Fruit fly (Drosophila melanogaster) whole organism, embryonic: ENCODE data around the gene CG12594.

Experiments used
- Adf1 ChIP-seq: fragments of 200-800 bp; sonication (Bioruptor generic); IDR thresholded peaks from 2 replicates; pipeline ENCODE4 v1.3.6; 2022; ENCODE audit warnings: missing biosample characterization, missing genetic modification characterization
- Asciz ChIP-seq: fragments of 200-800 bp; sonication (Bioruptor generic); optimal IDR thresholded peaks from 2 replicates; lab custom pipeline; 2017; ENCODE audit warnings: missing biosample characterization, mild to moderate bottlenecking, missing genetic modification characterization, missing genetic modification reagents
- Bdp1 ChIP-seq: fragments of 200-800 bp; sonication (Bioruptor generic); optimal IDR thresholded peaks from 3 replicates; lab custom pipeline; 2016; ENCODE audit warnings: missing biosample characterization, missing genetic modification characterization
- Blimp-1 ChIP-seq: fragments of 200-800 bp; sonication (Bioruptor generic); optimal IDR thresholded peaks from 3 replicates; lab custom pipeline; 2018; ENCODE audit warnings: missing biosample characterization, missing genetic modification characterization, mild to moderate bottlenecking, moderate library complexity, missing genetic modification reagents
- CG10274 ChIP-seq: fragments of 200-800 bp; sonication (Bioruptor generic); optimal IDR thresholded peaks from 3 replicates; lab custom pipeline; 2017; ENCODE audit warnings: missing biosample characterization, mild to moderate bottlenecking, missing genetic modification characterization
- CG13894 ChIP-seq: fragments of 200-800 bp; sonication (Bioruptor generic); optimal IDR thresholded peaks from 3 replicates; lab custom pipeline; 2018; ENCODE audit warnings: missing biosample characterization, mild to moderate bottlenecking, missing genetic modification characterization, moderate library complexity
- CG15269 ChIP-seq: fragments of 200-800 bp; sonication (Bioruptor generic); optimal IDR thresholded peaks from 2 replicates; lab custom pipeline; 2018; ENCODE audit warnings: missing biosample characterization, mild to moderate bottlenecking, missing genetic modification characterization, moderate library complexity
- CG16815 ChIP-seq: fragments of 200-800 bp; sonication (Bioruptor generic); optimal IDR thresholded peaks from 3 replicates; lab custom pipeline; 2017; ENCODE audit warnings: missing biosample characterization, mild to moderate bottlenecking, missing genetic modification characterization
- CG16863 ChIP-seq: fragments of 200-800 bp; sonication (Bioruptor generic); optimal IDR thresholded peaks from 3 replicates; lab custom pipeline; 2016; ENCODE audit warnings: missing biosample characterization, missing genetic modification characterization
- CG17385 ChIP-seq: fragments of 200-800 bp; sonication (Bioruptor generic); optimal IDR thresholded peaks from 3 replicates; lab custom pipeline; 2018; ENCODE audit warnings: missing biosample characterization, mild to moderate bottlenecking, missing genetic modification characterization
- CG1792 ChIP-seq: fragments of 200-800 bp; sonication (Bioruptor generic); optimal IDR thresholded peaks from 2 replicates; lab custom pipeline; 2016; ENCODE audit warnings: missing biosample characterization, missing genetic modification characterization
- CG18476 ChIP-seq: fragments of 200-800 bp; sonication (Bioruptor generic); optimal IDR thresholded peaks from 2 replicates; lab custom pipeline; 2016; ENCODE audit warnings: missing biosample characterization, mild to moderate bottlenecking, missing genetic modification characterization
- CG18599 ChIP-seq: fragments of 200-800 bp; sonication (Bioruptor generic); optimal IDR thresholded peaks from 3 replicates; lab custom pipeline; 2017; ENCODE audit warnings: missing biosample characterization, missing genetic modification characterization, mild to moderate bottlenecking, moderate library complexity, missing genetic modification reagents
- CG2129 ChIP-seq: fragments of 200-800 bp; sonication (Bioruptor generic); IDR thresholded peaks from 2 replicates; pipeline ENCODE4 v1.3.6; 2022; ENCODE audit warnings: missing biosample characterization, missing genetic modification characterization; ENCODE audit not compliant: partially characterized antibody
- CG30020 ChIP-seq: fragments of 200-800 bp; optimal IDR thresholded peaks from 2 replicates; lab custom pipeline; 2019; ENCODE audit warnings: missing biosample characterization, mild to moderate bottlenecking, missing genetic modification characterization, moderate library complexity
- CG30403 ChIP-seq: fragments of 200-800 bp; sonication (Bioruptor generic); optimal IDR thresholded peaks from 3 replicates; lab custom pipeline; 2016; ENCODE audit warnings: missing biosample characterization, missing genetic modification characterization
- CG31224 ChIP-seq: fragments of 200-800 bp; sonication (Bioruptor generic); IDR thresholded peaks from 2 replicates; pipeline ENCODE4 v1.3.6; 2022; ENCODE audit warnings: missing biosample characterization, missing genetic modification characterization
- CG33213 ChIP-seq: fragments of 200-800 bp; sonication (Bioruptor generic); optimal IDR thresholded peaks from 3 replicates; lab custom pipeline; 2016; ENCODE audit warnings: missing biosample characterization, missing genetic modification characterization
- CG34422 ChIP-seq: fragments of 200-800 bp; sonication (Bioruptor generic); IDR thresholded peaks from 3 replicates; pipeline ENCODE4 v1.3.6; 2022; ENCODE audit warnings: missing biosample characterization, missing genetic modification characterization
- CG7372 ChIP-seq: fragments of 200-800 bp; sonication (Bioruptor generic); IDR thresholded peaks from 2 replicates; pipeline ENCODE4 v1.3.6; 2022; ENCODE audit warnings: missing biosample characterization, missing genetic modification characterization
- CG7963 ChIP-seq: fragments of 200-800 bp; sonication (Bioruptor generic); IDR thresholded peaks from 3 replicates; pipeline ENCODE4 v1.3.6; 2022; ENCODE audit warnings: missing biosample characterization, missing genetic modification characterization; ENCODE audit not compliant: partially characterized antibody
- CG8478 ChIP-seq: fragments of >200 bp; optimal IDR thresholded peaks from 2 replicates; lab custom pipeline; 2018
- CG9215 ChIP-seq: fragments of 200-800 bp; sonication (Bioruptor generic); IDR thresholded peaks from 2 replicates; pipeline ENCODE4 v1.3.6; 2022; ENCODE audit warnings: missing biosample characterization, missing genetic modification characterization
- CG9876 ChIP-seq: fragments of 200-800 bp; sonication (Bioruptor generic); optimal IDR thresholded peaks from 2 replicates; lab custom pipeline; 2016; ENCODE audit warnings: missing biosample characterization, missing genetic modification characterization
- CHES-1-like ChIP-seq: fragments of 200-800 bp; sonication (Bioruptor generic); optimal IDR thresholded peaks from 2 replicates; lab custom pipeline; 2016; ENCODE audit warnings: missing biosample characterization, missing genetic modification characterization
- Chrac-16 ChIP-seq: fragments of 200-800 bp; sonication (Bioruptor generic); optimal IDR thresholded peaks from 3 replicates; lab custom pipeline; 2016; ENCODE audit warnings: missing biosample characterization, missing genetic modification characterization
- D ChIP-seq, 2 experiments: fragments of 200-800 bp in 1 of 2; fragments of >200 bp in 1 of 2; sonication (Bioruptor generic) in 1 of 2; optimal IDR thresholded peaks; 2 replicates in 1 of 2; 3 replicates in 1 of 2; lab custom pipeline; 2017; ENCODE audit warnings: mild to moderate bottlenecking in 1 of 2, missing biosample characterization in 1 of 2, missing genetic modification characterization in 1 of 2, missing genetic modification reagents in 1 of 2
- Dip2 ChIP-seq: fragments of 200-800 bp; sonication (Bioruptor generic); IDR thresholded peaks from 2 replicates; pipeline ENCODE4 v1.3.6; 2022; ENCODE audit warnings: missing biosample characterization, missing genetic modification characterization
- Dll ChIP-seq: fragments of 200-800 bp; sonication (Bioruptor generic); IDR thresholded peaks from 4 replicates; pipeline ENCODE4 v1.3.6; 2022; ENCODE audit warnings: missing biosample characterization, missing genetic modification characterization; ENCODE audit not compliant: partially characterized antibody
- Hmx ChIP-seq: fragments of 200-800 bp; sonication (Bioruptor generic); optimal IDR thresholded peaks from 2 replicates; lab custom pipeline; 2016; ENCODE audit warnings: missing biosample characterization, missing genetic modification characterization
- Max ChIP-seq: fragments of 200-800 bp; sonication (Bioruptor generic); optimal IDR thresholded peaks from 2 replicates; lab custom pipeline; 2016; ENCODE audit warnings: missing biosample characterization, mild to moderate bottlenecking, missing genetic modification characterization
- Myb ChIP-seq: fragments of 200-800 bp; sonication (Bioruptor generic); optimal IDR thresholded peaks from 2 replicates; lab custom pipeline; 2016; ENCODE audit warnings: missing biosample characterization, missing genetic modification characterization
- NC2α ChIP-seq: fragments of 200-800 bp; sonication (Bioruptor generic); optimal IDR thresholded peaks from 2 replicates; lab custom pipeline; 2016; ENCODE audit warnings: missing biosample characterization, missing genetic modification characterization
- NC2β ChIP-seq: fragments of 200-800 bp; sonication (Bioruptor generic); optimal IDR thresholded peaks from 2 replicates; lab custom pipeline; 2016; ENCODE audit warnings: missing biosample characterization, missing genetic modification characterization
- YL-1 ChIP-seq: fragments of 200-800 bp; sonication (Bioruptor generic); optimal IDR thresholded peaks from 3 replicates; lab custom pipeline; 2017; ENCODE audit warnings: missing biosample characterization, mild to moderate bottlenecking, missing genetic modification characterization
- cas ChIP-seq: fragments of 200-800 bp; sonication (Bioruptor generic); IDR thresholded peaks from 2 replicates; pipeline ENCODE4 v1.3.6; 2022; ENCODE audit warnings: missing biosample characterization, missing genetic modification characterization
- dati ChIP-seq: fragments of 200-800 bp; sonication (Bioruptor generic); IDR thresholded peaks from 2 replicates; pipeline ENCODE4 v1.3.6; 2022; ENCODE audit warnings: missing biosample characterization, missing genetic modification characterization
- dpn ChIP-seq, 2 experiments: fragments of 200-800 bp; sonication (Bioruptor generic); optimal IDR thresholded peaks; 3 replicates each; lab custom pipeline; 2016; ENCODE audit warnings: missing biosample characterization in 2 of 2, missing genetic modification characterization in 2 of 2
- gfzf ChIP-seq: fragments of 200-800 bp; sonication (Bioruptor generic); optimal IDR thresholded peaks from 2 replicates; lab custom pipeline; 2016; ENCODE audit warnings: missing biosample characterization, mild to moderate bottlenecking, missing genetic modification characterization, moderate library complexity
- h ChIP-seq: fragments of >200 bp; optimal IDR thresholded peaks from 2 replicates; lab custom pipeline; 2017
- ken ChIP-seq: fragments of 200-800 bp; sonication (Bioruptor generic); IDR thresholded peaks from 3 replicates; pipeline ENCODE4 v1.3.6; 2022; ENCODE audit warnings: missing biosample characterization, missing genetic modification characterization
- nerfin-2 ChIP-seq: fragments of 200-800 bp; sonication (Bioruptor generic); IDR thresholded peaks from 2 replicates; pipeline ENCODE4 v1.3.6; 2022; ENCODE audit warnings: missing biosample characterization, missing genetic modification characterization; ENCODE audit not compliant: partially characterized antibody
- otp ChIP-seq: fragments of 200-800 bp; sonication (Bioruptor generic); IDR thresholded peaks from 3 replicates; pipeline ENCODE4, ENCODE4 v1.3.6; 2022; ENCODE audit warnings: missing biosample characterization, missing genetic modification characterization
- pan ChIP-seq, 4 experiments: fragments of >200 bp in 3 of 4; fragments of 200-800 bp in 1 of 4; sonication (Bioruptor generic) in 1 of 4; optimal IDR thresholded peaks in 3 of 4; IDR thresholded peaks in 1 of 4; 2 replicates each; pipeline versions ENCODE4 v1.3.6 to Lab custom; 2017 to 2022; ENCODE audit warnings: missing biosample characterization in 2 of 4, missing genetic modification characterization in 2 of 4, mixed read lengths in 1 of 4
- peb ChIP-seq: fragments of 200-800 bp; sonication (Bioruptor generic); IDR thresholded peaks from 2 replicates; pipeline ENCODE4 v1.3.6; 2022; ENCODE audit warnings: missing biosample characterization, missing genetic modification characterization
- schlank ChIP-seq: fragments of 200-800 bp; sonication (Bioruptor generic); optimal IDR thresholded peaks from 2 replicates; lab custom pipeline; 2018; ENCODE audit warnings: missing biosample characterization, mild to moderate bottlenecking, missing genetic modification characterization
- sr ChIP-seq: fragments of 200-800 bp; sonication (Bioruptor generic); IDR thresholded peaks from 3 replicates; pipeline ENCODE4 v1.3.6; 2022; ENCODE audit warnings: missing biosample characterization, missing genetic modification characterization
- tup ChIP-seq: fragments of 200-800 bp; sonication (Bioruptor generic); optimal IDR thresholded peaks from 2 replicates; lab custom pipeline; 2016; ENCODE audit warnings: missing biosample characterization, mild to moderate bottlenecking, missing genetic modification characterization, moderate library complexity
- vfl ChIP-seq: fragments of 200-800 bp; sonication (Bioruptor generic); optimal IDR thresholded peaks from 2 replicates; lab custom pipeline; 2016; ENCODE audit warnings: missing biosample characterization, missing genetic modification characterization
- wor ChIP-seq: fragments of 200-800 bp; sonication (Bioruptor generic); IDR thresholded peaks from 2 replicates; pipeline ENCODE4 v1.3.6; 2022; ENCODE audit warnings: missing biosample characterization, missing genetic modification characterization

Gene CG12594

dm6 chr3R:11678016-11678415 lies 43.5 kb upstream of the CG12594 start, which contains the start of gene CG18476 (continued):
- TF ChIP-seq CG31224 (GFP tag; lab: Robert Waterston, UW) (peak; percentile 86), NC2α (GFP tag; lab: Kevin White, UChicago) (peak; percentile 53), Dip2 (no peak; the same call in 1 of the 2 replicates), CG9215 (GFP tag; lab: Robert Waterston, UW) (peak; percentile 88), CG16863 (peak; percentile 55), ken (GFP tag; lab: Robert Waterston, UW) (peak; percentile 92), Asciz (GFP tag; lab: Kevin White, UChicago) (peak; percentile 90), CG18599 (GFP tag; lab: Kevin White, UChicago) (peak; percentile 91), CHES-1-like (GFP tag; lab: Kevin White, UChicago) (peak; percentile 52), CG7963 (GFP tag; lab: Robert Waterston, UW) (no peak), nerfin-2 (GFP tag; lab: Robert Waterston, UW) (no peak), CG34422 (GFP tag; lab: Robert Waterston, UW) (peak; percentile 96), CG1792 (peak; percentile 39), Blimp-1 (GFP tag; lab: Kevin White, UChicago) (peak; percentile 92), gfzf (GFP tag; lab: Kevin White, UChicago) (peak; percentile 75), CG2129 (no peak), CG15269 (tag; lab: Kevin White, UChicago) (peak; percentile 94), Myb (GFP tag; lab: Kevin White, UChicago) (peak; percentile 26), sr (GFP tag; lab: Robert Waterston, UW) (peak; percentile 54; the same call in 1 of the 3 replicates), CG16815 (GFP tag; lab: Kevin White, UChicago) (peak; percentile 77), CG30020 (peak; percentile 77), YL-1 (peak; percentile 69), CG17385 (GFP tag; lab: Kevin White, UChicago) (peak; percentile 84), wor (GFP tag; lab: Robert Waterston, UW) (peak; percentile 85), CG9876 (GFP tag; lab: Kevin White, UChicago) (no peak), CG10274 (GFP tag; lab: Kevin White, UChicago) (peak; percentile 43), CG13894 (tag; lab: Kevin White, UChicago) (peak; percentile 84), peb (GFP tag; lab: Robert Waterston, UW) (peak; percentile 83), CG8478 (no peak), CG7372 (GFP tag; lab: Robert Waterston, UW) (peak; percentile 95), Adf1 (GFP tag; lab: Robert Waterston, UW) (peak; percentile 73), tup (peak; percentile 24), dpn (GFP tag; optimal IDR thresholded peaks at IDR 0.05; lab: Kevin White, UChicago) (peak; percentile 76 to 89), CG30403 (GFP tag; lab: Kevin White, UChicago) (peak; percentile 95), D (optimal IDR thresholded peaks at IDR 0.05; lab: Kevin White, UChicago) (no peak), D (GFP tag; optimal IDR thresholded peaks at IDR 0.05; lab: Kevin White, UChicago) (peak; percentile 84), otp (GFP tag; lab: Robert Waterston, UW) (peak; percentile 75; the same call in 2 of the 3 replicates), vfl (GFP tag; lab: Kevin White, UChicago) (peak; percentile 69), Bdp1 (GFP tag; lab: Kevin White, UChicago) (peak; percentile 29), schlank (peak; percentile 60), pan (optimal IDR thresholded peaks at IDR 0.05; lab: Kevin White, UChicago) (no peak), pan (GFP tag; optimal IDR thresholded peaks at IDR 0.05 in 1 of 2, IDR thresholded peaks at IDR 0.05 in 1 of 2) (peak in 1 of 2 experiments; percentile 97), CG33213 (peak; percentile 45), Hmx (GFP tag; lab: Kevin White, UChicago) (peak; percentile 81), dati (GFP tag; lab: Robert Waterston, UW) (peak; percentile 35; the same call in 1 of the 2 replicates), Chrac-16 (GFP tag; lab: Kevin White, UChicago) (peak; percentile 88), cas (peak; percentile 93), CG18476 (GFP tag; lab: Kevin White, UChicago) (peak; percentile 95), NC2β (GFP tag; lab: Kevin White, UChicago) (peak; percentile 54), Max (GFP tag; lab: Kevin White, UChicago) (peak; percentile 81), Dll (no peak), h (lab: Kevin White, UChicago) (no peak)
